Fruit fly (Drosophila melanogaster) whole organism, pupa: ENCODE measurements around the gene Usp32.

ENCODE experiments used
- CG10348 ChIP-seq: fragments of 200-800 bp; sonication (Bioruptor generic); IDR thresholded peaks from 2 replicates; pipeline ENCODE4 v1.3.6; 2022; ENCODE audit warnings: missing biosample characterization, missing genetic modification characterization
- CG12605 ChIP-seq: fragments of 200-800 bp; sonication (Bioruptor generic); IDR thresholded peaks from 2 replicates; pipeline ENCODE4 v1.3.6; 2022; ENCODE audit warnings: missing biosample characterization, missing genetic modification characterization
- CG13204 ChIP-seq: fragments of 200-800 bp; sonication (Bioruptor generic); optimal IDR thresholded peaks from 2 replicates; lab custom pipeline; 2018; ENCODE audit warnings: missing biosample characterization, mild to moderate bottlenecking, missing genetic modification characterization, moderate library complexity
- CG14655 ChIP-seq: fragments of 200-800 bp; sonication (Bioruptor generic); optimal IDR thresholded peaks from 3 replicates; lab custom pipeline; 2017; ENCODE audit warnings: mild to moderate bottlenecking, missing biosample characterization, missing genetic modification reagents, missing genetic modification characterization
- CG8159 ChIP-seq: fragments of 200-800 bp; sonication (Bioruptor generic); optimal IDR thresholded peaks from 3 replicates; lab custom pipeline; 2018; ENCODE audit warnings: missing biosample characterization, mild to moderate bottlenecking, missing genetic modification characterization, moderate library complexity
- CG9948 ChIP-seq: fragments of 200-800 bp; sonication (Bioruptor generic); optimal IDR thresholded peaks from 2 replicates; lab custom pipeline; 2018; ENCODE audit warnings: missing biosample characterization, mild to moderate bottlenecking, missing genetic modification characterization, moderate library complexity
- EcR ChIP-seq: fragments of 200-800 bp; sonication (Bioruptor generic); optimal IDR thresholded peaks from 3 replicates; lab custom pipeline; 2019; ENCODE audit warnings: missing biosample characterization, missing genetic modification characterization, mild to moderate bottlenecking, moderate library complexity, missing genetic modification reagents
- Pif1A ChIP-seq: fragments of 200-800 bp; sonication (Bioruptor generic); optimal IDR thresholded peaks from 3 replicates; lab custom pipeline; 2016; ENCODE audit warnings: missing biosample characterization, missing genetic modification characterization
- Pif1B ChIP-seq: fragments of 200-800 bp; sonication (Bioruptor generic); optimal IDR thresholded peaks from 3 replicates; lab custom pipeline; 2016; ENCODE audit warnings: missing biosample characterization, missing genetic modification characterization
- fd96Ca ChIP-seq: fragments of 200-800 bp; sonication (Bioruptor generic); IDR thresholded peaks from 3 replicates; pipeline ENCODE4 v1.3.6; 2022; ENCODE audit warnings: missing biosample characterization, missing genetic modification characterization
- gl ChIP-seq: fragments of 200-800 bp; sonication (Bioruptor generic); optimal IDR thresholded peaks from 2 replicates; lab custom pipeline; 2018; ENCODE audit warnings: missing biosample characterization, mild to moderate bottlenecking, missing genetic modification characterization
- rn ChIP-seq: fragments of 200-800 bp; sonication (Bioruptor generic); IDR thresholded peaks from 2 replicates; pipeline ENCODE4 v1.3.6; 2022; ENCODE audit warnings: missing biosample characterization, missing genetic modification characterization

DNA sequence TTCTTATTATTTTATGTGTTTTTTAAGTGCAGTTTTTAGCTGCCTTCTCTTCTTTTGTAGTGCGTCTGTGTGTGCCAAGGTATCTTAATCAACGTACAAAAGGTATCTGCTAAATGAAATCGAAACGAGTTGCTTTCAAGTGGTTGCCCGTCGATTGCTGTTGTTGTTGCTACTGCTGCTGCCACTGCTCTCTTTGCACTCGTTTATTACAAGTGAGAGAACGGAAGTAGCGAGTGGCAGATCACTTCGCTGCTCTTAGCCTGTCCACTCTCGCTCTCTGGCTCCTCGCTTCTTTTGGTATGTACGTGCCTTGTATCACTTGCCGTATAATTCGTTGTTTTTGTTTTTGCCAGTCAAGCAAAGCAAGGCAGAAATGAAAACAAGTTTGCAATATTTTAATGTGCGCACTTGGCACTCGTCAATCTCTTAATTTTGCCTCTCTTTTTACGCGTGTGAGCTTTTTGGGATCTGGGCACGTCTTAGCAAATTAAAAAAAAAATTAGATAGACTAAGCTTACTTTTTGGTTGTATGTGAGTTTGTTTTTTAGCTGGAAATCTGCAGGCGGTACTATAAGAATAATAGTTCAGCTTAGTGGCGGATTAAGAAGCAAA is 25.4 kb downstream of the Usp32 start:
- TF ChIP-seq CG14655: no peak
- TF ChIP-seq CG10348 (GFP tag; lab: Robert Waterston, UW): no peak
- TF ChIP-seq fd96Ca (GFP tag; lab: Robert Waterston, UW): no peak
- no peak for TF ChIP-seq CG13204 (GFP tag; lab: Kevin White, UChicago)
- no peak for TF ChIP-seq CG8159
- no peak for TF ChIP-seq Pif1A (GFP tag; lab: Kevin White, UChicago)
- no peak for TF ChIP-seq EcR (GFP tag; lab: Kevin White, UChicago)
- TF ChIP-seq Pif1B (GFP tag; lab: Kevin White, UChicago): no peak
- TF ChIP-seq rn: no peak
- TF ChIP-seq gl (tag; lab: Kevin White, UChicago): no peak
- no peak for TF ChIP-seq CG9948
- peak; percentile 7; the same call in 1 of the 2 replicates for TF ChIP-seq CG12605 (GFP tag; lab: Robert Waterston, UW)
